Worm (Caenorhabditis elegans) whole organism, L3 larva: ENCODE measurements around the gene nspe-1.
A peak's percentile ranks its signal among the peaks of the same experiment; 100 is the strongest.

Source experiments
- ZK546.5 ChIP-seq: sonication (generic microtip); optimal IDR thresholded peaks from 2 replicates; lab custom pipeline; 2017; ENCODE audit warnings: missing biosample characterization, missing genetic modification characterization
- aly-2 ChIP-seq: fragments of 150-350 bp; optimal IDR thresholded peaks from 2 replicates; lab custom pipeline; 2014; ENCODE audit warnings: missing biosample characterization, missing genetic modification characterization
- ama-1 ChIP-seq: fragments of 150-350 bp; optimal IDR thresholded peaks from 2 replicates; lab custom pipeline; 2018
- ceh-16 ChIP-seq: sonication (generic microtip); optimal IDR thresholded peaks from 2 replicates; lab custom pipeline; 2017; ENCODE audit warnings: missing biosample characterization, missing genetic modification characterization
- ceh-28 ChIP-seq: fragments of 150-350 bp; optimal IDR thresholded peaks from 2 replicates; lab custom pipeline; 2014; ENCODE audit warnings: missing biosample characterization, missing genetic modification reagents, missing genetic modification characterization
- ceh-82 ChIP-seq: fragments of 150-350 bp; optimal IDR thresholded peaks from 2 replicates; lab custom pipeline; 2014; ENCODE audit warnings: missing biosample characterization, missing genetic modification characterization
- daf-12 ChIP-seq: fragments of 150-350 bp; optimal IDR thresholded peaks from 2 replicates; lab custom pipeline; 2014; ENCODE audit warnings: missing biosample characterization, missing genetic modification reagents, missing genetic modification characterization
- egl-27 ChIP-seq: sonication (generic microtip); optimal IDR thresholded peaks from 4 replicates; lab custom pipeline; 2017; ENCODE audit warnings: missing biosample characterization, missing genetic modification reagents, missing genetic modification characterization
- elt-1 ChIP-seq: fragments of 150-350 bp; optimal IDR thresholded peaks from 2 replicates; lab custom pipeline; 2014; ENCODE audit warnings: missing biosample characterization, missing genetic modification characterization
- elt-2 ChIP-seq: sonication (generic microtip); optimal IDR thresholded peaks from 2 replicates; lab custom pipeline; 2016; ENCODE audit warnings: missing genetic modification reagents, mild to moderate bottlenecking, missing genetic modification characterization, missing compliant biosample characterization
- eor-1 ChIP-seq, 2 experiments: fragments of 150-350 bp; optimal IDR thresholded peaks; 2 replicates each; lab custom pipeline; 2014 to 2018; ENCODE audit warnings: missing biosample characterization in 2 of 2, missing genetic modification characterization in 2 of 2
- fkh-10 ChIP-seq: sonication (generic microtip); optimal IDR thresholded peaks from 2 replicates; lab custom pipeline; 2017; ENCODE audit warnings: missing biosample characterization, missing genetic modification reagents, missing genetic modification characterization
- fkh-2 ChIP-seq: fragments of 150-350 bp; optimal IDR thresholded peaks from 2 replicates; lab custom pipeline; 2014; ENCODE audit warnings: missing biosample characterization, missing genetic modification reagents, missing genetic modification characterization
- fos-1 ChIP-seq: fragments of 150-350 bp; optimal IDR thresholded peaks from 2 replicates; lab custom pipeline; 2014; ENCODE audit warnings: missing biosample characterization, missing genetic modification characterization
- jun-1 ChIP-seq: fragments of 150-350 bp; optimal IDR thresholded peaks from 2 replicates; lab custom pipeline; 2014; ENCODE audit warnings: missing biosample characterization, missing genetic modification reagents, missing genetic modification characterization
- lin-15B ChIP-seq: fragments of 150-350 bp; optimal IDR thresholded peaks from 2 replicates; lab custom pipeline; 2014; ENCODE audit warnings: missing biosample characterization, missing genetic modification characterization
- lsy-12 ChIP-seq: sonication (generic microtip); optimal IDR thresholded peaks from 2 replicates; lab custom pipeline; 2016; ENCODE audit warnings: mild to moderate bottlenecking, missing genetic modification characterization, missing compliant biosample characterization
- mml-1 ChIP-seq: fragments of 150-350 bp; sonication (generic microtip); optimal IDR thresholded peaks from 3 replicates; lab custom pipeline; 2014; ENCODE audit warnings: missing biosample characterization, missing genetic modification characterization
- nfya-1 ChIP-seq: sonication (generic microtip); optimal IDR thresholded peaks from 2 replicates; lab custom pipeline; 2017; ENCODE audit warnings: missing genetic modification characterization, mild to moderate bottlenecking, missing compliant biosample characterization, antibody characterized with exemption, moderate library complexity; ENCODE audit not compliant: insufficient read depth
- nhr-11 ChIP-seq: fragments of 150-350 bp; optimal IDR thresholded peaks from 2 replicates; lab custom pipeline; 2014; ENCODE audit warnings: missing biosample characterization, missing genetic modification characterization
- nhr-23 ChIP-seq: fragments of 150-350 bp; optimal IDR thresholded peaks from 2 replicates; lab custom pipeline; 2014; ENCODE audit warnings: missing biosample characterization, missing genetic modification reagents, missing genetic modification characterization
- nhr-237 ChIP-seq: fragments of 150-350 bp; optimal IDR thresholded peaks from 2 replicates; lab custom pipeline; 2014; ENCODE audit warnings: missing biosample characterization, missing genetic modification characterization
- nhr-25 ChIP-seq: sonication (generic microtip); optimal IDR thresholded peaks from 2 replicates; lab custom pipeline; 2017; ENCODE audit warnings: missing biosample characterization, missing genetic modification characterization
- nhr-43 ChIP-seq: sonication (generic microtip); optimal IDR thresholded peaks from 2 replicates; lab custom pipeline; 2016; ENCODE audit warnings: mild to moderate bottlenecking, missing genetic modification characterization, missing compliant biosample characterization; ENCODE audit not compliant: poor library complexity, severe bottlenecking
- nhr-67 ChIP-seq: fragments of 150-350 bp; optimal IDR thresholded peaks from 2 replicates; lab custom pipeline; 2014; ENCODE audit warnings: missing biosample characterization, missing genetic modification characterization
- nhr-77 ChIP-seq: fragments of 150-350 bp; optimal IDR thresholded peaks from 2 replicates; lab custom pipeline; 2014; ENCODE audit warnings: missing biosample characterization, missing genetic modification characterization
- pha-4 ChIP-seq: fragments of 150-350 bp; optimal IDR thresholded peaks from 2 replicates; lab custom pipeline; 2014; ENCODE audit warnings: missing biosample characterization, missing genetic modification reagents, missing genetic modification characterization
- pqm-1 ChIP-seq: fragments of 150-350 bp; optimal IDR thresholded peaks from 2 replicates; lab custom pipeline; 2017; ENCODE audit warnings: missing biosample characterization, missing genetic modification characterization, inconsistent platforms
- skn-1 ChIP-seq: fragments of 150-350 bp; optimal IDR thresholded peaks from 2 replicates; lab custom pipeline; 2014; ENCODE audit warnings: missing biosample characterization, missing genetic modification characterization
- tbx-2 ChIP-seq: sonication (generic microtip); optimal IDR thresholded peaks from 2 replicates; lab custom pipeline; 2016; ENCODE audit warnings: mild to moderate bottlenecking, missing genetic modification characterization, missing compliant biosample characterization
- unc-62 ChIP-seq: fragments of 150-350 bp; sonication (generic microtip); optimal IDR thresholded peaks from 4 replicates; lab custom pipeline; 2014; ENCODE audit warnings: missing biosample characterization, missing genetic modification reagents, missing genetic modification characterization
- zag-1 ChIP-seq: fragments of 150-350 bp; optimal IDR thresholded peaks from 2 replicates; lab custom pipeline; 2014; ENCODE audit warnings: missing biosample characterization, missing genetic modification characterization
- ztf-4 ChIP-seq: fragments of 150-350 bp; optimal IDR thresholded peaks from 2 replicates; lab custom pipeline; 2014; ENCODE audit warnings: missing biosample characterization, missing genetic modification characterization

The nspe-1 gene

ce11 chrII:12577754-12578153 is 42.9 kb downstream of the nspe-1 start, which contains the start of gene clec-8:
clec-8 (minus strand) TSS chrII:12578061.
- TF ChIP-seq egl-27 (tag; lab: Kevin White, UChicago) (no peak), ceh-28 (tag; lab: Kevin White, UChicago) (peak; percentile 27), elt-2 (tag; lab: Kevin White, UChicago) (peak; percentile 74), pqm-1 (tag; lab: Kevin White, UChicago) (peak; percentile 74), ceh-82 (tag; lab: Kevin White, UChicago) (no peak), fkh-2 (tag; lab: Kevin White, UChicago) (no peak), nhr-237 (no peak)
- TF ChIP-seq, all 47 proteins: peak for 3

ce11 chrII:12574668-12575067 is 46.0 kb downstream of the nspe-1 start, which contains the start of gene Y38E10A.3:
Y38E10A.3 (minus strand) TSS chrII:12574768.
- TF ChIP-seq nhr-11 (tag; lab: Kevin White, UChicago) (no peak), ceh-28 (tag; lab: Kevin White, UChicago) (no peak), daf-12 (tag; lab: Kevin White, UChicago) (no peak), nhr-25 (tag; lab: Kevin White, UChicago) (no peak), fkh-10 (no peak), ceh-16 (tag; lab: Kevin White, UChicago) (no peak), elt-2 (tag; lab: Kevin White, UChicago) (no peak), ZK546.5 (tag; lab: Kevin White, UChicago) (no peak), nhr-67 (tag; lab: Kevin White, UChicago) (no peak), ama-1 (lab: Kevin White, UChicago) (no peak), nhr-237 (no peak), ztf-4 (tag; lab: Kevin White, UChicago) (no peak), lsy-12 (no peak), elt-1 (no peak), aly-2 (no peak), nhr-43 (tag; lab: Kevin White, UChicago) (no peak), unc-62 (GFP tag; lab: Kevin White, UChicago) (no peak), skn-1 (no peak)

ce11 chrII:12573541-12573940 is 47.1 kb downstream of the nspe-1 start, which contains the start of gene Y38E10A.2:
Y38E10A.2 (minus strand) TSS chrII:12573641.
- no peak for TF ChIP-seq nhr-67 (tag; lab: Kevin White, UChicago)
- TF ChIP-seq nfya-1 (tag; lab: Kevin White, UChicago), result no peak
- TF ChIP-seq elt-1, result no peak
- TF ChIP-seq nhr-25 (tag; lab: Kevin White, UChicago), result no peak
- no peak for TF ChIP-seq nhr-23 (tag; lab: Kevin White, UChicago)
- TF ChIP-seq ceh-28 (tag; lab: Kevin White, UChicago), result no peak
- no peak for TF ChIP-seq nhr-77 (tag; lab: Kevin White, UChicago)
- TF ChIP-seq fkh-2 (tag; lab: Kevin White, UChicago), result no peak
- no peak for TF ChIP-seq eor-1 (tag; optimal IDR thresholded peaks at IDR 0.05; lab: Kevin White, UChicago)
- no peak for TF ChIP-seq elt-2 (tag; lab: Kevin White, UChicago)
- no peak for TF ChIP-seq zag-1 (tag; lab: Kevin White, UChicago)
- TF ChIP-seq mml-1 (tag; lab: Kevin White, UChicago), result no peak
- TF ChIP-seq lsy-12, result no peak
- TF ChIP-seq tbx-2, result no peak
- TF ChIP-seq ceh-16 (tag; lab: Kevin White, UChicago), result no peak
- no peak for TF ChIP-seq skn-1
- TF ChIP-seq ama-1 (lab: Kevin White, UChicago), result no peak

- TF ChIP-seq ceh-28 (tag; lab: Kevin White, UChicago) (no peak), lin-15B (no peak), nhr-43 (tag; lab: Kevin White, UChicago) (no peak), tbx-2 (no peak), ZK546.5 (tag; lab: Kevin White, UChicago) (no peak), nhr-11 (tag; lab: Kevin White, UChicago) (no peak), fos-1 (tag; lab: Kevin White, UChicago) (no peak), ceh-16 (tag; lab: Kevin White, UChicago) (no peak), jun-1 (tag; lab: Kevin White, UChicago) (no peak), nhr-67 (tag; lab: Kevin White, UChicago) (no peak), pha-4 (tag; lab: Kevin White, UChicago) (no peak), pqm-1 (tag; lab: Kevin White, UChicago) (no peak), lsy-12 (no peak), egl-27 (tag; lab: Kevin White, UChicago) (no peak), daf-12 (tag; lab: Kevin White, UChicago) (no peak)
These were observed 47.9 kb downstream of the nspe-1 start, which contains the start of gene Y38E10A.35 for ce11 chrII:12572760-12573159. Y38E10A.35 (minus strand) TSS chrII:12572860.
